Worm (Caenorhabditis elegans) whole organism, L4 larva: ENCODE measurements around the gene F36H12.5.

Experiments
- F44E2.7 ChIP-seq: fragments of 200-800 bp; sonication (Bioruptor generic); IDR thresholded peaks from 2 replicates; pipeline ENCODE4 v2.1.2; 2022; ENCODE audit warnings: missing genetic modification characterization, missing compliant biosample characterization
- arid-1 ChIP-seq: fragments of 200-800 bp; sonication (Bioruptor generic); conservative IDR thresholded peaks from 2 replicates; pipeline ENCODE4 v1.3.6; 2022; ENCODE audit warnings: missing genetic modification reagents, missing genetic modification characterization, missing compliant biosample characterization
- lin-1 ChIP-seq: fragments of 200-800 bp; sonication (Bioruptor generic); IDR thresholded peaks from 2 replicates; pipeline ENCODE4 v1.3.6; 2022; ENCODE audit warnings: missing genetic modification reagents, missing genetic modification characterization, missing compliant biosample characterization
- mdl-1 ChIP-seq, 2 experiments: fragments of 150-350 bp in 1 of 2; sonication (generic microtip) in 1 of 2; optimal IDR thresholded peaks; 2 replicates each; lab custom pipeline; 2014 to 2017; ENCODE audit warnings: missing biosample characterization in 2 of 2, missing genetic modification characterization in 2 of 2
- mdt-29 ChIP-seq: fragments of 200-800 bp; sonication (Bioruptor generic); IDR thresholded peaks from 2 replicates; pipeline ENCODE4 v1.3.6; 2022; ENCODE audit warnings: missing genetic modification reagents, missing genetic modification characterization, missing compliant biosample characterization
- nhr-11 ChIP-seq: fragments of 150-350 bp; optimal IDR thresholded peaks from 2 replicates; lab custom pipeline; 2014; ENCODE audit warnings: missing biosample characterization, missing genetic modification characterization
- pqm-1 ChIP-seq: sonication (generic microtip); optimal IDR thresholded peaks from 2 replicates; lab custom pipeline; 2017; ENCODE audit warnings: missing biosample characterization, missing genetic modification characterization
- unc-62 ChIP-seq, 3 experiments: fragments of 150-350 bp in 1 of 3; sonication (generic microtip); optimal IDR thresholded peaks in 2 of 3; peaks in 1 of 3; 1 replicate in 1 of 3; 2 replicates in 2 of 3; lab custom pipeline; 2014 to 2017; ENCODE audit warnings: missing biosample characterization in 3 of 3, missing genetic modification characterization in 3 of 3, missing genetic modification reagents in 3 of 3, missing genotype in 1 of 3

ce11 chrIV:5288932-5289331 lies 22.4 kb downstream of the F36H12.5 start:
- TF ChIP-seq pqm-1 (tag; lab: Kevin White, UChicago) = no peak
- no peak for TF ChIP-seq arid-1 (GFP tag; lab: Robert Waterston, UW)
- no peak for TF ChIP-seq unc-62 (GFP tag; optimal IDR thresholded peaks at IDR 0.05 in 1 of 2; lab: Kevin White, UChicago)
- TF ChIP-seq unc-62 (tag; optimal IDR thresholded peaks at IDR 0.05; lab: Kevin White, UChicago) = no peak
- no peak for TF ChIP-seq lin-1 (GFP tag; lab: Robert Waterston, UW)
- no peak for TF ChIP-seq nhr-11 (tag; lab: Kevin White, UChicago)
- no peak for TF ChIP-seq mdl-1 (tag; optimal IDR thresholded peaks at IDR 0.05; lab: Kevin White, UChicago)
- TF ChIP-seq F44E2.7 = no peak
- no peak for TF ChIP-seq mdt-29 (GFP tag; lab: Robert Waterston, UW)
